Fruit fly (Drosophila melanogaster): ENCODE data around the gene CG4619.

The CG4619 gene

DNA sequence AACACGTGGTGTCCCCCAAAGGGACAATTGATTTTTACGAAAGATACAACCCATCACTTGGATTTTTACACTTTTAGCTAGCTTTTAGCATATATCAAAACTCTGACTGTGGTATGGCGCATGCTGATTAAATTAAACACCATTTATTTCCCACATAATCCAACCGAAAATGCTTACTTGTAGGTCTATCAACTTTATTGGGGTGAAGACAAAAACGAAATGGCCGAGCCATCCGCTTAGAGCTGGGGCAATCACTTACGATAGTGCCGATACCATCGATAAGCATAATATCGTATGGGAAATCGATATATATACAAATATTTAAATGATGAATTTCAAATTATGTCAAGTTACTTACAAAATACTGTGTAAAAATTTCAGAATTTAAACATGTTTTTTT is 41.4 kb upstream of the CG4619 start, which contains the start of gene RpS2 (continued):
- TF ChIP-seq CG14860 (GFP tag; IDR thresholded peaks at IDR 0.05; ENCODE audit: partially characterized antibody), result peak; percentile 98
- TF ChIP-seq CG1024 (GFP tag; IDR thresholded peaks at IDR 0.05), result no peak
- TF ChIP-seq CG3995 (GFP tag; optimal IDR thresholded peaks at IDR 0.05), result peak; percentile 39
- peak; percentile 99 for TF ChIP-seq inv (GFP tag; IDR thresholded peaks at IDR 0.05; ENCODE audit: partially characterized antibody)
- peak; percentile 46 for TF ChIP-seq sqz (GFP tag; optimal IDR thresholded peaks at IDR 0.05)
- peak; percentile 68 for TF ChIP-seq lab (GFP tag; optimal IDR thresholded peaks at IDR 0.05)
- no peak for TF ChIP-seq CG12299 (tag; optimal IDR thresholded peaks at IDR 0.05)
- TF ChIP-seq gsb (GFP tag; IDR thresholded peaks at IDR 0.05), result no peak
- TF ChIP-seq pros (GFP tag; optimal IDR thresholded peaks at IDR 0.05), result no peak
- peak; percentile 8 for TF ChIP-seq CG15601 (tag; optimal IDR thresholded peaks at IDR 0.05)
- peak; percentile 77 for TF ChIP-seq CG9932 (GFP tag; IDR thresholded peaks at IDR 0.05)
- peak; percentile 7 for TF ChIP-seq disco-r (GFP tag; optimal IDR thresholded peaks at IDR 0.05)
- TF ChIP-seq CG11456 (GFP tag; IDR thresholded peaks at IDR 0.05), result 0 out of 3 replicates have a peak, but pooled peaks have one; percentile 6
- TF ChIP-seq Ssrp (tag; optimal IDR thresholded peaks at IDR 0.05), result no peak

DNA sequence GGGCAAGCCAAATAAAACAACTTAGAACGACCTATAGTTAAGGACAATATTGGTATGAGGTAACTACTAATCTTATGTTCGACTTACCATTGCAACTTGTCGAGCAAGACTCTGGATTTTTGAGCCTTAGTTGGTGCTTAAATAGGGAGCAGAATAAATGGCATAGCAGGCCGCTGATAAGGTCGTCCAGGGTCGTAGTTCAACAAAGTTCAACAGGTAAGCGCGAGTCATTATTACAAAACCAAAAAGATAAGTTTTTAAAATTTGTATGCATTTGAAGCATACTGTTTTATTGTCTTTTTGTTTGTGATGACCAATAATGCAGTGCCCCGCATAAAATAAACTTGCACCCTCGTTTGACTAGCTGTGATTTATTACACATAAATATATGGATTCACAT is 35.6 kb upstream of the CG4619 start, which contains the start of gene Muc30E:
TSS of gene Muc30E (minus strand) at position 101 of the 400 bp plus-strand sequence.
- TF ChIP-seq CG6813 (GFP tag; optimal IDR thresholded peaks at IDR 0.05), result no peak
- TF ChIP-seq CoRest (tag; optimal IDR thresholded peaks at IDR 0.05), result no peak
- TF ChIP-seq grau (tag; optimal IDR thresholded peaks at IDR 0.05), result no peak
- no peak for TF ChIP-seq gcm (GFP tag; optimal IDR thresholded peaks at IDR 0.05)
- no peak for TF ChIP-seq ac (GFP tag; optimal IDR thresholded peaks at IDR 0.05)
- no peak for TF ChIP-seq Oaz (GFP tag; IDR thresholded peaks at IDR 0.05)
- no peak for TF ChIP-seq CG6854 (GFP tag; optimal IDR thresholded peaks at IDR 0.05)

DNA sequence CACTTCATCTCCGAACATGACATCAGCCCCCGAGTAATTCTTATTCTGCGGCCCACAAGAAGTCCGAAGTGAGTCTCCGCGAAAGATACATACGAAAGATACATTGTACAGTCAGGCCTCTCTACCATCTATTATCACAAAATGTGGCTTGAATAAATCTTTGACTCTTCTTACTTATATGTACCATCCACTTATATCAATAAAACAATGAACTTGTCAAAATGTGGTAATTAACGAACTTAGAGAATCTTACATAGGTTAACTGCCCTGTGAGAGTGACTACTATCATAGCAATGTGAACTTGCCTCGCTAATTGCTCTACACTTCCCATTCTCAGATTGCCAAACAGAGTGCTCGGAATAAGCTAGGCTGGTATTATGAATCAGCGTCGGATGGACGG is 32.0 kb upstream of the CG4619 start:
- TF ChIP-seq grau (tag; optimal IDR thresholded peaks at IDR 0.05) (peak; percentile 17), CG14441 (GFP tag; IDR thresholded peaks at IDR 0.05) (0 out of 2 replicates have a peak, but pooled peaks have one; percentile 29), CG32532 (GFP tag; IDR thresholded peaks at IDR 0.05) (peak; percentile 48; the same call in 1 of the 2 replicates), Ets65A (GFP tag) (peak; percentile 18), Drgx (GFP tag; IDR thresholded peaks at IDR 0.05) (peak; percentile 73), CG11456 (GFP tag; IDR thresholded peaks at IDR 0.05) (peak; percentile 55; the same call in 1 of the 3 replicates), CG11247 (GFP tag; IDR thresholded peaks at IDR 0.05) (peak; percentile 25; the same call in 1 of the 2 replicates), row (GFP tag; IDR thresholded peaks at IDR 0.05) (peak; percentile 14; the same call in 1 of the 3 replicates), CG3281 (GFP tag; optimal IDR thresholded peaks at IDR 0.05) (no peak), CG7963 (GFP tag; IDR thresholded peaks at IDR 0.05; ENCODE audit: partially characterized antibody) (no peak), bab2 (GFP tag; optimal IDR thresholded peaks at IDR 0.05) (no peak), Rfx (GFP tag; IDR thresholded peaks at IDR 0.05) (peak; percentile 33; the same call in 1 of the 2 replicates), oc (tag; optimal IDR thresholded peaks at IDR 0.05) (no peak), Ptx1 (GFP tag; IDR thresholded peaks at IDR 0.05) (0 out of 2 replicates have a peak, but pooled peaks have one; percentile 22)

DNA sequence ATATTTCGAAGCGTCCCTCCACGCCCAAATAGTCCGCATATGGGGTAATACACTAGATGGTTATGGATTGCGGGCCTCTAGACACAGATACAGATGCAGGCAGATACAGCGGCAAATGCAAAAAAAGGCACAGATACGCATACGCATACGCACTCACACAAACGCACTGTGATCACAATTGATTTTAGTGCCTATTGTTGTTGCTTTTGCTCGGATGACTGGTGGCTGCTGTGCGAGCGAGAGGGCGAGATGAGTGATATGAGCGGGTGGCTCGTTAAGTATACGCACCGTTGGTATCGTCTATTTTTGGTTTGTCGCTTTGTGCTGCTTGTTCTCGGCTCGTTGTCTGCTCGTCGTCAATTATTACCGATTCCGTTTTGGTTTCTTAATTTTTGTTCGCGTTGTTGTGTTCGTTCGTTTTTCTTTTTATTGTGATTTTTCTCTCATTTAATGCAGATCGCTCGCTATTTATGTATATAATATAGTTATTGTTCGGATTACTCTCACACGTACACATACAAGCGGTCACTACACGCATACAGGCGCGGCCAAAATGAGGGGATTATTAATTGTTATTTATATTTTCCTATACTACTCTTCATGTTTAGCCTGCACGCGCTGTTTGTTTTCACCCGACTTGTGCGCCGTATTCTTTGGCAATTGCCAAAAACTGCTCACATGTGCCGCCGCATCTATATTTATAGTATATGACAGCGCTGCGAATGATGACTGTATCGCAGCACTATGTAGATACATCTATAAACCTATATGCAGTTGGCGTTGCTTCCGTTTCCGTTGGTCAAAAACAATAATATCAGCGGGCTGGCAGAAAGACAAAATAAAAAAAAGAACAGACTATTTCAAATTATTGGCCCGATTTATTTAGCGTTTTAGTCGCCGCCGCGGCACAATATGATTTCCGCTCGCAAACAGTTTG is 31.1 kb upstream of the CG4619 start:
- TF ChIP-seq CG14710 (tag; optimal IDR thresholded peaks at IDR 0.05), result no peak
- TF ChIP-seq row (GFP tag; IDR thresholded peaks at IDR 0.05), result peak; percentile 26; the same call in 1 of the 3 replicates
- TF ChIP-seq kni (GFP tag; optimal IDR thresholded peaks at IDR 0.05), result peak; percentile 27
- peak; percentile 48 for TF ChIP-seq Nf-YC (tag; optimal IDR thresholded peaks at IDR 0.05)
- TF ChIP-seq Hey (tag; optimal IDR thresholded peaks at IDR 0.05), result no peak
- TF ChIP-seq CG2116 (GFP tag; optimal IDR thresholded peaks at IDR 0.05), result peak; percentile 6
- TF ChIP-seq Aef1 (GFP tag; IDR thresholded peaks at IDR 0.05), result no peak; the same call in 1 of the 3 replicates
- peak; percentile 85 for TF ChIP-seq cg (GFP tag; optimal IDR thresholded peaks at IDR 0.05)
- TF ChIP-seq CG15514 (GFP tag; optimal IDR thresholded peaks at IDR 0.05), result no peak
- no peak for TF ChIP-seq TFAM (GFP tag; optimal IDR thresholded peaks at IDR 0.05)
- peak; percentile 23 for TF ChIP-seq sqz (GFP tag; optimal IDR thresholded peaks at IDR 0.05)
- peak; percentile 14 for TF ChIP-seq grn (GFP tag; optimal IDR thresholded peaks at IDR 0.05)
- peak; percentile 56 for TF ChIP-seq nom (GFP tag; optimal IDR thresholded peaks at IDR 0.05)
